Worm (Caenorhabditis elegans): ENCODE data around the gene Y54E2A.8.

Y54E2A.8 gene

ce11 chrII:14778092-14778491 lies at the start of gene Y54E2A.8:
Gene Y54E2A.8, plus strand, starts transcription at chrII:14778345.
- TF ChIP-seq ref-1 (GFP tag; conservative IDR thresholded peaks at IDR 0.05) (no peak), ztf-29 (GFP tag; IDR thresholded peaks at IDR 0.05) (no peak), tab-1 (GFP tag; IDR thresholded peaks at IDR 0.05) (no peak), flt-1 (GFP tag; IDR thresholded peaks at IDR 0.05) (no peak), T22C8.4 (GFP tag; IDR thresholded peaks at IDR 0.05) (no peak), med-1 (GFP tag; optimal IDR thresholded peaks at IDR 0.05; ENCODE audit: insufficient read depth) (no peak)

ce11 chrII:14733424-14733823 lies 44.7 kb upstream of the Y54E2A.8 start, which contains the start of gene glna-1:
Gene glna-1, minus strand, starts transcription at chrII:14733524.
- TF ChIP-seq cog-1 (tag; optimal IDR thresholded peaks at IDR 0.05) (no peak), flt-1 (GFP tag; IDR thresholded peaks at IDR 0.05) (no peak), med-1 (GFP tag; optimal IDR thresholded peaks at IDR 0.05; ENCODE audit: insufficient read depth) (no peak), T22C8.4 (GFP tag; IDR thresholded peaks at IDR 0.05) (no peak), ztf-23 (GFP tag; IDR thresholded peaks at IDR 0.05) (no peak), ztf-29 (GFP tag; IDR thresholded peaks at IDR 0.05) (no peak), ref-1 (GFP tag; conservative IDR thresholded peaks at IDR 0.05) (no peak), tab-1 (GFP tag; IDR thresholded peaks at IDR 0.05) (no peak), klf-2 (GFP tag; conservative IDR thresholded peaks at IDR 0.05) (no peak)

DNA sequence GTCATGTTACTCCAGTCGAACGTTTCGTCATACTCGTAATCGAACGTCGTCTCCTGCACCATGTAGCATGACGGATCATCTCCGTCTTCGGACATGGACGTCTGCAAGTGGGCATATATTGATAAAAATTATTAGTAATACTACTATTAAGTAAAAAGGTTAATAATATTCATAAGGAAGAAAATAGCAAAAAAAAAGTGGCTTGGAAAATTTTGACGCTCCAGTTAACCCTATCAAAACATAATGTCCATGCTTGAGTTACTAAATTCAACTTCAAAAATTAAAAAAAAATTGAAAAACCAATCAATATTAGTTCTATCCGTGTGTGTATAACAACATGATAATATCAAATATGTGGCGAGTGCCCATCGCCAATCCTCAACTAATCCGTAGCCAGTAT lies 39.0 kb upstream of the Y54E2A.8 start, which contains the start of gene npr-34:
TSS of gene npr-34 (minus strand) at position 101 of the 400 bp plus-strand sequence.
- TF ChIP-seq med-1 (GFP tag; optimal IDR thresholded peaks at IDR 0.05; ENCODE audit: insufficient read depth) (no peak), ztf-29 (GFP tag; IDR thresholded peaks at IDR 0.05) (no peak), T22C8.4 (GFP tag; IDR thresholded peaks at IDR 0.05) (no peak)

DNA sequence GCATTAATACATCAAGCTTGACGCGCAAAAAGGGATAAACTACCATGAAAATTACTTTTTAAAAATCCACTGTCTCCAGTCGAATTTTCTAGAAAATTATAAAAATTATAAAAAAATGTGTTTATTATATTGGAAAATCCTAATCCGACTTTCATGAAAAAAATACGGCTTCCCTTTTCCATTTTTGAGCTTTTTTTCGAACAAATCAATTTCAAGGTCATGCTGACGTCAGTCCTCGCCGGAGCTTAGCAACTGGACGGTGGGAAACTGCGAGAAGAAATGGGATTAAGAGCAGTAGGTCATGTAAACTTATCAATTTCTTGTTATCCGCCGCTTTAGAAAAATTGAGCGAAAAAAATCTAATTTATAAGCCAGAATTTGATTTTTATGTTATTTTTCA lies 33.0 kb upstream of the Y54E2A.8 start:
- TF ChIP-seq ztf-23 (GFP tag; IDR thresholded peaks at IDR 0.05) (no peak), flt-1 (GFP tag; IDR thresholded peaks at IDR 0.05) (no peak), cog-1 (tag; optimal IDR thresholded peaks at IDR 0.05) (no peak), klf-2 (GFP tag; conservative IDR thresholded peaks at IDR 0.05) (no peak), tab-1 (GFP tag; IDR thresholded peaks at IDR 0.05) (no peak), ref-1 (GFP tag; conservative IDR thresholded peaks at IDR 0.05) (no peak), T22C8.4 (GFP tag; IDR thresholded peaks at IDR 0.05) (no peak), ztf-29 (GFP tag; IDR thresholded peaks at IDR 0.05) (no peak), med-1 (GFP tag; optimal IDR thresholded peaks at IDR 0.05; ENCODE audit: insufficient read depth) (no peak)

ce11 chrII:14752187-14752959 lies 25.8 kb upstream of the Y54E2A.8 start, which contains the start of gene smg-9:
Gene smg-9, minus strand, starts transcription at chrII:14752849.
- TF ChIP-seq ref-1 (GFP tag; conservative IDR thresholded peaks at IDR 0.05) (no peak), T22C8.4 (GFP tag; IDR thresholded peaks at IDR 0.05) (no peak), flt-1 (GFP tag; IDR thresholded peaks at IDR 0.05) (no peak), ztf-29 (GFP tag; IDR thresholded peaks at IDR 0.05) (no peak), cog-1 (tag; optimal IDR thresholded peaks at IDR 0.05) (no peak), klf-2 (GFP tag; conservative IDR thresholded peaks at IDR 0.05) (no peak), med-1 (GFP tag; optimal IDR thresholded peaks at IDR 0.05; ENCODE audit: insufficient read depth) (no peak), ztf-23 (GFP tag; IDR thresholded peaks at IDR 0.05) (no peak), tab-1 (GFP tag; IDR thresholded peaks at IDR 0.05) (no peak)

- TF ChIP-seq ztf-23 (GFP tag; IDR thresholded peaks at IDR 0.05) (no peak), med-1 (GFP tag; optimal IDR thresholded peaks at IDR 0.05; ENCODE audit: insufficient read depth) (no peak), T22C8.4 (GFP tag; IDR thresholded peaks at IDR 0.05) (no peak), flt-1 (GFP tag; IDR thresholded peaks at IDR 0.05) (no peak), ztf-29 (GFP tag; IDR thresholded peaks at IDR 0.05) (no peak), cog-1 (tag; optimal IDR thresholded peaks at IDR 0.05) (no peak), ref-1 (GFP tag; conservative IDR thresholded peaks at IDR 0.05) (no peak), tab-1 (GFP tag; IDR thresholded peaks at IDR 0.05) (no peak), klf-2 (GFP tag; conservative IDR thresholded peaks at IDR 0.05) (no peak)
Measured at ce11 chrII:14753246-14753645, 24.9 kb upstream of the Y54E2A.8 start.

DNA sequence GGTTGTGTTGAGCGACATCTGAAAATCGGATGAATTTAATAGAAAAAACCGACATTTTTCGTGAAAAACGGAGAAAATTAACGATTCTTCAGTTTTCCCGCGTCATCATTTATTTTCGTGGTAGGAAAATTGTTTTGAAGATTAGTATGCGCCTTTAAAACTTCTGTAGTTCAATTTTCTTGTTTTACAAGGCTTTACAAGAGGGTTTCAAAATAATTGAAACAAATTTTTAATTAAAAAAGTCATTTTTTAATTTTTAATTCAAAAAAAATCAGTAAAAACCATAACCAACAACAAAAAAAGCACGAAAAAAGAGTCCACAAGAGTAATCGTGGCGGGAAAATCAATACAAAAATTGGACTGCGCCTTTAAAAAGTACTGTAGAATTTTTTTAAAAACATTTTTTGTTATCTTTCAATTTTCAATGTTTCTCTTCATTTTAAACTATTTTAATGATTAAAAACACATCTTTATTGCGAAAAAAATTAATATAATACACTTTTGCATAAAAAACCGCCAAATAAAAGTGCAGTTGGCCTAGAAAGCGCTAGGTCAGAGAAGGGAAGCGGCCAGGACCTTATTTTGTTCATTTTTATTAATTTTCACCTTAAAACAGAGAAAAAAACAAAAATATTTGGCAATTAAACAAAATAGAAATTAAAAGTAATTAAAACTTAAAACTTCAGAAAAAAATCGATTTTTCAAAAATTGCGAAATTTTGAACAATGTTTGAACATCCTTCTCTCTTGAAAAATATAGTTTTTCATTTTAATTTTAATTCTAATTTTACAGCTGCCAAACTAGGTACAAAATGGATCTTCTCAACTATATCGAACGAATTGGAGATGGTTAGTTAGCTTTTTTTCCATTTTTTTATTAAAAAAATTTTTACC lies 24.0 kb upstream of the Y54E2A.8 start, which contains the start of the genes tac-1 and Y54E2A.4:
TSS of gene tac-1 (minus strand) at position 20 of the 893 bp plus-strand sequence.
TSS of gene Y54E2A.4 (plus strand) at position 765 of the 893 bp plus-strand sequence.
- TF ChIP-seq ref-1 (GFP tag; conservative IDR thresholded peaks at IDR 0.05) = no peak
- TF ChIP-seq tab-1 (GFP tag; IDR thresholded peaks at IDR 0.05) = no peak
- TF ChIP-seq klf-2 (GFP tag; conservative IDR thresholded peaks at IDR 0.05) = no peak
- TF ChIP-seq med-1 (GFP tag; optimal IDR thresholded peaks at IDR 0.05; ENCODE audit: insufficient read depth) = no peak
- TF ChIP-seq T22C8.4 (GFP tag; IDR thresholded peaks at IDR 0.05) = no peak
- TF ChIP-seq flt-1 (GFP tag; IDR thresholded peaks at IDR 0.05) = no peak
- TF ChIP-seq cog-1 (tag; optimal IDR thresholded peaks at IDR 0.05) = no peak
- no peak for TF ChIP-seq ztf-29 (GFP tag; IDR thresholded peaks at IDR 0.05)
- TF ChIP-seq ztf-23 (GFP tag; IDR thresholded peaks at IDR 0.05) = no peak

- TF ChIP-seq ref-1 (GFP tag; conservative IDR thresholded peaks at IDR 0.05) = no peak
- TF ChIP-seq flt-1 (GFP tag; IDR thresholded peaks at IDR 0.05) = no peak
- no peak for TF ChIP-seq klf-2 (GFP tag; conservative IDR thresholded peaks at IDR 0.05)
- TF ChIP-seq T22C8.4 (GFP tag; IDR thresholded peaks at IDR 0.05) = no peak
- no peak for TF ChIP-seq med-1 (GFP tag; optimal IDR thresholded peaks at IDR 0.05; ENCODE audit: insufficient read depth)
- TF ChIP-seq cog-1 (tag; optimal IDR thresholded peaks at IDR 0.05) = no peak
- no peak for TF ChIP-seq tab-1 (GFP tag; IDR thresholded peaks at IDR 0.05)
- no peak for TF ChIP-seq ztf-29 (GFP tag; IDR thresholded peaks at IDR 0.05)
- no peak for TF ChIP-seq ztf-23 (GFP tag; IDR thresholded peaks at IDR 0.05)
Measured at ce11 chrII:14757711-14758110, 20.4 kb upstream of the Y54E2A.8 start, which contains the start of gene Y54E2A.5. Gene Y54E2A.5, minus strand, starts transcription at chrII:14757811.

- no peak for TF ChIP-seq ref-1 (GFP tag; conservative IDR thresholded peaks at IDR 0.05)
- TF ChIP-seq cog-1 (tag; optimal IDR thresholded peaks at IDR 0.05) = no peak
- TF ChIP-seq tab-1 (GFP tag; IDR thresholded peaks at IDR 0.05) = no peak
- TF ChIP-seq ztf-23 (GFP tag; IDR thresholded peaks at IDR 0.05) = no peak
- TF ChIP-seq flt-1 (GFP tag; IDR thresholded peaks at IDR 0.05) = no peak
- no peak for TF ChIP-seq klf-2 (GFP tag; conservative IDR thresholded peaks at IDR 0.05)
- TF ChIP-seq med-1 (GFP tag; optimal IDR thresholded peaks at IDR 0.05; ENCODE audit: insufficient read depth) = no peak
- TF ChIP-seq T22C8.4 (GFP tag; IDR thresholded peaks at IDR 0.05) = no peak
- TF ChIP-seq ztf-29 (GFP tag; IDR thresholded peaks at IDR 0.05) = no peak
Measured at ce11 chrII:14768804-14769203, 9.3 kb upstream of the Y54E2A.8 start.

Measured in whole organism, midembryonic.